Fruit fly (Drosophila melanogaster): ENCODE data around the gene Klc.

Klc gene

dm6 chr3L:12794532-12794931 is 44.7 kb upstream of the Klc start (continued):
- TF ChIP-seq lab (GFP tag; optimal IDR thresholded peaks at IDR 0.05) (peak; percentile 19), ato (GFP tag; IDR thresholded peaks at IDR 0.05; ENCODE audit: partially characterized antibody) (peak; percentile 64), CG7372 (GFP tag; IDR thresholded peaks at IDR 0.05) (0 out of 2 replicates have a peak, but pooled peaks have one; percentile 19), nerfin-2 (GFP tag; IDR thresholded peaks at IDR 0.05; ENCODE audit: partially characterized antibody) (peak; percentile 70; the same call in 1 of the 2 replicates), hbn (GFP tag; IDR thresholded peaks at IDR 0.05; ENCODE audit: partially characterized antibody) (peak; percentile 84), Nf-YC (tag; optimal IDR thresholded peaks at IDR 0.05) (peak; percentile 88), trem (tag; optimal IDR thresholded peaks at IDR 0.05) (peak; percentile 7), Pdp1 (GFP tag; optimal IDR thresholded peaks at IDR 0.05) (peak in 1 of 2 experiments; percentile 19), wek (GFP tag; optimal IDR thresholded peaks at IDR 0.05) (no peak), CG14667 (GFP tag; IDR thresholded peaks at IDR 0.05) (no peak), Dll (GFP tag; IDR thresholded peaks at IDR 0.05; ENCODE audit: partially characterized antibody) (peak; percentile 91), inv (GFP tag; IDR thresholded peaks at IDR 0.05; ENCODE audit: partially characterized antibody) (peak; percentile 60), stwl (tag; optimal IDR thresholded peaks at IDR 0.05) (peak; percentile 62), CG1233 (GFP tag; optimal IDR thresholded peaks at IDR 0.05) (no peak), YL-1 (GFP tag; optimal IDR thresholded peaks at IDR 0.05) (peak; percentile 55), onecut (GFP tag; IDR thresholded peaks at IDR 0.05) (peak; percentile 98), CTCF (GFP tag; optimal IDR thresholded peaks at IDR 0.05) (peak; percentile 3), CG15601 (tag; optimal IDR thresholded peaks at IDR 0.05) (no peak), Rfx (GFP tag; IDR thresholded peaks at IDR 0.05) (peak; percentile 41; the same call in 1 of the 2 replicates), CG34422 (GFP tag; IDR thresholded peaks at IDR 0.05) (peak; percentile 49; the same call in 1 of the 3 replicates), CG6791 (GFP tag; IDR thresholded peaks at IDR 0.05; ENCODE audit: partially characterized antibody) (peak; percentile 84), mld (GFP tag; IDR thresholded peaks at IDR 0.05; ENCODE audit: partially characterized antibody) (peak; percentile 85; the same call in 2 of the 3 replicates), CG17186 (GFP tag; optimal IDR thresholded peaks at IDR 0.05) (peak; percentile 86), nmo (GFP tag; optimal IDR thresholded peaks at IDR 0.05) (peak; percentile 6), Optix (GFP tag; IDR thresholded peaks at IDR 0.05) (no peak), E2f2 (GFP tag; IDR thresholded peaks at IDR 0.05) (peak; percentile 96), B-H2 (GFP tag; optimal IDR thresholded peaks at IDR 0.05) (no peak), run (tag; optimal IDR thresholded peaks at IDR 0.05) (no peak), CG2116 (GFP tag; optimal IDR thresholded peaks at IDR 0.05) (peak; percentile 29), CG17328 (GFP tag; IDR thresholded peaks at IDR 0.05) (no peak), repo (GFP tag; optimal IDR thresholded peaks at IDR 0.05) (no peak), CG3726 (GFP tag; IDR thresholded peaks at IDR 0.05) (no peak), Hr39 (optimal IDR thresholded peaks at IDR 0.05) (no peak), CG12659 (GFP tag; optimal IDR thresholded peaks at IDR 0.05) (peak; percentile 51), Xbp1 (GFP tag; optimal IDR thresholded peaks at IDR 0.05) (peak; percentile 3), CG11695 (GFP tag; IDR thresholded peaks at IDR 0.05) (no peak), Rx (GFP tag; IDR thresholded peaks at IDR 0.05) (no peak), CG42726 (GFP tag; IDR thresholded peaks at IDR 0.05; ENCODE audit: partially characterized antibody) (peak; percentile 69; the same call in 1 of the 2 replicates), HmgD (GFP tag; optimal IDR thresholded peaks at IDR 0.05) (peak; percentile 21), bbx (GFP tag; IDR thresholded peaks at IDR 0.05; ENCODE audit: partially characterized antibody) (peak; percentile 88), tna (GFP tag; IDR thresholded peaks at IDR 0.05; ENCODE audit: partially characterized antibody) (peak; percentile 81), crp (GFP tag; optimal IDR thresholded peaks at IDR 0.05) (peak; percentile 23 to 95), sd (tag; optimal IDR thresholded peaks at IDR 0.05) (peak; percentile 44), CG18764 (GFP tag; optimal IDR thresholded peaks at IDR 0.05) (no peak), HLH4C (GFP tag; IDR thresholded peaks at IDR 0.05; ENCODE audit: partially characterized antibody) (peak; percentile 89), Scr (GFP tag; IDR thresholded peaks at IDR 0.05; ENCODE audit: partially characterized antibody) (peak; percentile 82), CG17829 (tag; optimal IDR thresholded peaks at IDR 0.05) (peak; percentile 12), MESR4 (GFP tag; optimal IDR thresholded peaks at IDR 0.05) (peak; percentile 3), sob (GFP tag; IDR thresholded peaks at IDR 0.05) (0 out of 2 replicates have a peak, but pooled peaks have one; percentile 30)
